Fruit fly (Drosophila melanogaster) whole organism, wandering third instar larva: ENCODE results near the gene Dref.
A peak's percentile ranks its signal among the peaks of the same experiment; 100 is the strongest.

Source experiments
- Dif ChIP-seq: fragments of 200-275, 200-300 bp; sonication (Bioruptor generic); optimal IDR thresholded peaks from 2 replicates; lab custom pipeline; 2018; ENCODE audit warnings: missing biosample characterization, missing genetic modification characterization; ENCODE audit not compliant: partially characterized antibody
- Hnf4 ChIP-seq: fragments of 200-800 bp; sonication (Bioruptor generic); optimal IDR thresholded peaks from 2 replicates; lab custom pipeline; 2016; ENCODE audit warnings: missing biosample characterization, mild to moderate bottlenecking, missing genetic modification characterization
- Rel ChIP-seq, 2 experiments: fragments of 200-800 bp; sonication (Bioruptor generic) in 1 of 2; optimal IDR thresholded peaks; 2 replicates in 1 of 2; 3 replicates in 1 of 2; lab custom pipeline; 2016 to 2019; ENCODE audit warnings: mild to moderate bottlenecking in 2 of 2, missing biosample characterization in 2 of 2, missing genetic modification characterization in 2 of 2, moderate library complexity in 1 of 2
- Vsx2 ChIP-seq: fragments of 200-300, 225-300 bp; sonication (Bioruptor generic); optimal IDR thresholded peaks from 2 replicates; lab custom pipeline; 2018; ENCODE audit warnings: missing biosample characterization, missing genetic modification characterization; ENCODE audit not compliant: partially characterized antibody
- br ChIP-seq: fragments of 200-800 bp; sonication (Bioruptor generic); optimal IDR thresholded peaks from 2 replicates; lab custom pipeline; 2016; ENCODE audit warnings: missing biosample characterization, missing genetic modification characterization
- ey ChIP-seq: fragments of 200-800 bp; sonication (Bioruptor generic); optimal IDR thresholded peaks from 2 replicates; lab custom pipeline; 2016; ENCODE audit warnings: missing biosample characterization, missing genetic modification characterization
- fru ChIP-seq: fragments of 200-800 bp; sonication (Bioruptor generic); optimal IDR thresholded peaks from 3 replicates; lab custom pipeline; 2016; ENCODE audit warnings: missing biosample characterization, mild to moderate bottlenecking, missing genetic modification characterization
- lola ChIP-seq: fragments of >200 bp; optimal IDR thresholded peaks from 2 replicates; lab custom pipeline; 2017; ENCODE audit warnings: missing biosample characterization, missing genetic modification characterization
- pan ChIP-seq: fragments of >200 bp; optimal IDR thresholded peaks from 2 replicates; lab custom pipeline; 2017
- psq ChIP-seq: fragments of 200-800 bp; sonication (Bioruptor generic); optimal IDR thresholded peaks from 3 replicates; lab custom pipeline; 2017; ENCODE audit warnings: missing biosample characterization, mild to moderate bottlenecking, missing genetic modification characterization, moderate library complexity
- sv ChIP-seq: fragments of 200-800 bp; sonication (Bioruptor generic); optimal IDR thresholded peaks from 3 replicates; lab custom pipeline; 2016; ENCODE audit warnings: missing biosample characterization, missing genetic modification characterization
- usp ChIP-seq: fragments of >200 bp; optimal IDR thresholded peaks from 2 replicates; lab custom pipeline; 2017; ENCODE audit warnings: missing biosample characterization, missing genetic modification characterization
- woc ChIP-seq: sonication (Bioruptor generic); optimal IDR thresholded peaks from 2 replicates; lab custom pipeline; 2016; ENCODE audit warnings: missing biosample characterization, mild to moderate bottlenecking, missing genetic modification characterization

dm6 chr2L:9947738-9948519 is 19.1 kb downstream of the Dref start:
- TF ChIP-seq Rel (GFP tag; optimal IDR thresholded peaks at IDR 0.05; lab: Kevin White, UChicago), result peak; percentile 48
- peak; percentile 33 for TF ChIP-seq Rel (tag; optimal IDR thresholded peaks at IDR 0.05; lab: Kevin White, UChicago)
- no peak for TF ChIP-seq psq (GFP tag; lab: Kevin White, UChicago)
- no peak for TF ChIP-seq usp
- no peak for TF ChIP-seq Vsx2
- TF ChIP-seq br (GFP tag; lab: Kevin White, UChicago), result no peak
- no peak for TF ChIP-seq Dif (GFP tag; lab: Kevin White, UChicago)
- TF ChIP-seq lola (GFP tag; lab: Kevin White, UChicago), result no peak
- no peak for TF ChIP-seq fru (GFP tag; lab: Kevin White, UChicago)
- no peak for TF ChIP-seq sv
- TF ChIP-seq pan, result no peak
- peak; percentile 39 for TF ChIP-seq Hnf4 (GFP tag; lab: Kevin White, UChicago)
- TF ChIP-seq ey (GFP tag; lab: Kevin White, UChicago), result no peak
- peak; percentile 40 for TF ChIP-seq woc (GFP tag; lab: Kevin White, UChicago)
